1 fruit fly cellular context compared by ENCODE assay signal in genomic region chr3L:14999284-15000019, dm6.
A peak's percentile ranks its signal among the peaks of the same experiment; 100 is the strongest.
TF ChIP-seq lines count a peak whose summit lies in the region.

Gene mRpL39 (minus strand): TSS chr3L:14999666.
Gene Prosbeta2 (plus strand): TSS chr3L:14999951.

TF ChIP-seq in whole organism, embryonic, 481 proteins besides CTCF, POLR2A, EP300 and RAD21 (continued from another document and continues in another):
- TF ChIP-seq CG13287 (GFP tag; IDR thresholded peaks at IDR 0.05; lab: Robert Waterston, UW; ENCODE audit: partially characterized antibody) = peak; percentile 98
- no peak for TF ChIP-seq CG10431 (GFP tag; optimal IDR thresholded peaks at IDR 0.05; lab: Kevin White, UChicago)
- peak; percentile 94 for TF ChIP-seq CG16813 (GFP tag; IDR thresholded peaks at IDR 0.05; lab: Robert Waterston, UW; ENCODE audit: partially characterized antibody)
- TF ChIP-seq kni (GFP tag; optimal IDR thresholded peaks at IDR 0.05; lab: Kevin White, UChicago) = no peak
- TF ChIP-seq pb (GFP tag; optimal IDR thresholded peaks at IDR 0.05; lab: Kevin White, UChicago) = no peak
- no peak for TF ChIP-seq gsb (GFP tag; IDR thresholded peaks at IDR 0.05; lab: Robert Waterston, UW)
- peak; percentile 50 for TF ChIP-seq CG7839 (tag; optimal IDR thresholded peaks at IDR 0.05; lab: Kevin White, UChicago)
- peak; percentile 59 for TF ChIP-seq CG11085 (GFP tag; IDR thresholded peaks at IDR 0.05; lab: Robert Waterston, UW)
- TF ChIP-seq otp (GFP tag; IDR thresholded peaks at IDR 0.05; lab: Robert Waterston, UW) = no peak
- peak; percentile 85 for TF ChIP-seq amos (GFP tag; IDR thresholded peaks at IDR 0.05; lab: Robert Waterston, UW; ENCODE audit: partially characterized antibody)
- peak; percentile 68; the same call in 2 of the 3 replicates for TF ChIP-seq zfh1 (GFP tag; IDR thresholded peaks at IDR 0.05; lab: Robert Waterston, UW)
- TF ChIP-seq sna (GFP tag; IDR thresholded peaks at IDR 0.05; lab: Robert Waterston, UW; ENCODE audit: partially characterized antibody) = peak; percentile 98
- 0 out of 2 replicates have a peak, but pooled peaks have one; percentile 19 for TF ChIP-seq aop (GFP tag; IDR thresholded peaks at IDR 0.05; lab: Robert Waterston, UW)
- TF ChIP-seq CG14441 (GFP tag; IDR thresholded peaks at IDR 0.05; lab: Robert Waterston, UW) = peak; percentile 68
- peak; percentile 54 for TF ChIP-seq Atf6 (GFP tag; IDR thresholded peaks at IDR 0.05; lab: Robert Waterston, UW)
- peak; percentile 13 for TF ChIP-seq ATbp (GFP tag; optimal IDR thresholded peaks at IDR 0.05; lab: Kevin White, UChicago)
- TF ChIP-seq jing (GFP tag; optimal IDR thresholded peaks at IDR 0.05; lab: Kevin White, UChicago) = no peak
- no peak for TF ChIP-seq Myb (GFP tag; optimal IDR thresholded peaks at IDR 0.05; lab: Kevin White, UChicago)
- TF ChIP-seq Stat92E (GFP tag; optimal IDR thresholded peaks at IDR 0.05; lab: Kevin White, UChicago) = no peak
- TF ChIP-seq CG16863 (GFP tag; optimal IDR thresholded peaks at IDR 0.05; lab: Kevin White, UChicago) = no peak
- TF ChIP-seq HLHmδ (GFP tag; optimal IDR thresholded peaks at IDR 0.05; lab: Kevin White, UChicago) = no peak
- TF ChIP-seq cwo (GFP tag; optimal IDR thresholded peaks at IDR 0.05; lab: Kevin White, UChicago) = no peak
- peak; percentile 47 for TF ChIP-seq CG5245 (GFP tag; optimal IDR thresholded peaks at IDR 0.05; lab: Kevin White, UChicago)
- TF ChIP-seq her (GFP tag; optimal IDR thresholded peaks at IDR 0.05; lab: Kevin White, UChicago) = no peak
- TF ChIP-seq CG6272 (GFP tag; IDR thresholded peaks at IDR 0.05; lab: Robert Waterston, UW) = peak; percentile 85
- peak; percentile 52 for TF ChIP-seq Asciz (GFP tag; optimal IDR thresholded peaks at IDR 0.05; lab: Kevin White, UChicago)
- TF ChIP-seq row (GFP tag; IDR thresholded peaks at IDR 0.05; lab: Robert Waterston, UW) = peak; percentile 90
- peak; percentile 84 for TF ChIP-seq Sry-β (GFP tag; optimal IDR thresholded peaks at IDR 0.05; lab: Kevin White, UChicago)
- no peak for TF ChIP-seq tio (GFP tag; optimal IDR thresholded peaks at IDR 0.05; lab: Kevin White, UChicago)
- peak; percentile 74 for TF ChIP-seq CG18262 (tag; optimal IDR thresholded peaks at IDR 0.05; lab: Kevin White, UChicago)
- peak; percentile 81 for TF ChIP-seq CG34224 (GFP tag; IDR thresholded peaks at IDR 0.05; lab: Robert Waterston, UW; ENCODE audit: partially characterized antibody)
- TF ChIP-seq CG6854 (GFP tag; optimal IDR thresholded peaks at IDR 0.05; lab: Kevin White, UChicago) = no peak
- no peak for TF ChIP-seq CG12942 (GFP tag; optimal IDR thresholded peaks at IDR 0.05; lab: Kevin White, UChicago)
- TF ChIP-seq eyg (GFP tag; optimal IDR thresholded peaks at IDR 0.05; lab: Kevin White, UChicago) = no peak
- TF ChIP-seq Adf1 (GFP tag; IDR thresholded peaks at IDR 0.05; lab: Robert Waterston, UW) = 0 out of 2 replicates have a peak, but pooled peaks have one; percentile 23
- TF ChIP-seq sens (GFP tag; lab: Kevin White, UChicago) = peak; percentile 69
- no peak for TF ChIP-seq gt (GFP tag; IDR thresholded peaks at IDR 0.05; lab: Robert Waterston, UW)
- no peak for TF ChIP-seq CG1529 (GFP tag; optimal IDR thresholded peaks at IDR 0.05; lab: Kevin White, UChicago)
- TF ChIP-seq Drgx (GFP tag; IDR thresholded peaks at IDR 0.05; lab: Robert Waterston, UW) = no peak
- no peak for TF ChIP-seq Hr78 (GFP tag; optimal IDR thresholded peaks at IDR 0.05; lab: Kevin White, UChicago)
- peak; percentile 52; the same call in 1 of the 3 replicates for TF ChIP-seq CG11560 (tag; IDR thresholded peaks at IDR 0.05; lab: Robert Waterston, UW)
- TF ChIP-seq NFAT (GFP tag; IDR thresholded peaks at IDR 0.05; lab: Robert Waterston, UW) = peak; percentile 58; the same call in 1 of the 2 replicates
- no peak for TF ChIP-seq cad (GFP tag; optimal IDR thresholded peaks at IDR 0.05; lab: Kevin White, UChicago)
- TF ChIP-seq CG8924 (tag; optimal IDR thresholded peaks at IDR 0.05; lab: Kevin White, UChicago) = peak; percentile 65
- TF ChIP-seq CG30020 (tag; optimal IDR thresholded peaks at IDR 0.05; lab: Kevin White, UChicago) = no peak
- no peak for TF ChIP-seq sr (GFP tag; IDR thresholded peaks at IDR 0.05; lab: Robert Waterston, UW)
- peak; percentile 35; the same call in 1 of the 2 replicates for TF ChIP-seq CG43689 (GFP tag; IDR thresholded peaks at IDR 0.05; lab: Robert Waterston, UW)
- peak; percentile 73; the same call in 3 of the 4 replicates for TF ChIP-seq Gug (GFP tag; IDR thresholded peaks at IDR 0.05; lab: Robert Waterston, UW)
- TF ChIP-seq D19A (tag; optimal IDR thresholded peaks at IDR 0.05; lab: Kevin White, UChicago) = peak; percentile 68
- TF ChIP-seq CG13296 (GFP tag; optimal IDR thresholded peaks at IDR 0.05; lab: Kevin White, UChicago) = no peak
- TF ChIP-seq HLH4C (GFP tag; IDR thresholded peaks at IDR 0.05; lab: Robert Waterston, UW; ENCODE audit: partially characterized antibody) = peak; percentile 92
- TF ChIP-seq CG3163 (GFP tag; optimal IDR thresholded peaks at IDR 0.05; lab: Kevin White, UChicago) = no peak
- TF ChIP-seq hbn (GFP tag; IDR thresholded peaks at IDR 0.05; lab: Robert Waterston, UW; ENCODE audit: partially characterized antibody) = peak; percentile 92
- TF ChIP-seq chif (GFP tag; optimal IDR thresholded peaks at IDR 0.05; lab: Kevin White, UChicago) = no peak
- no peak for TF ChIP-seq CG4328 (GFP tag; optimal IDR thresholded peaks at IDR 0.05; lab: Kevin White, UChicago)
- peak; percentile 82 for TF ChIP-seq Dbx (GFP tag; IDR thresholded peaks at IDR 0.05; lab: Robert Waterston, UW)
- TF ChIP-seq MBD-R2 (GFP tag; IDR thresholded peaks at IDR 0.05; lab: Robert Waterston, UW) = peak; percentile 69
- no peak for TF ChIP-seq CG6175 (GFP tag; IDR thresholded peaks at IDR 0.05; lab: Robert Waterston, UW)
- TF ChIP-seq CG9727 (GFP tag; optimal IDR thresholded peaks at IDR 0.05; lab: Kevin White, UChicago) = peak; percentile 47
- peak; percentile 64; the same call in 1 of the 3 replicates for TF ChIP-seq CG11456 (GFP tag; IDR thresholded peaks at IDR 0.05; lab: Robert Waterston, UW)
- TF ChIP-seq peb (GFP tag; IDR thresholded peaks at IDR 0.05; lab: Robert Waterston, UW) = no peak
- TF ChIP-seq pum (GFP tag; optimal IDR thresholded peaks at IDR 0.05; lab: Kevin White, UChicago) = no peak
- TF ChIP-seq lbe (GFP tag; optimal IDR thresholded peaks at IDR 0.05; lab: Kevin White, UChicago) = peak; percentile 58
- peak; percentile 61 for TF ChIP-seq CG14667 (GFP tag; IDR thresholded peaks at IDR 0.05; lab: Robert Waterston, UW)
- TF ChIP-seq scrt (GFP tag; optimal IDR thresholded peaks at IDR 0.05; lab: Kevin White, UChicago) = peak; percentile 59
- TF ChIP-seq Fer2 (tag; optimal IDR thresholded peaks at IDR 0.05; lab: Kevin White, UChicago) = peak; percentile 1
- TF ChIP-seq zf30C (GFP tag; optimal IDR thresholded peaks at IDR 0.05; lab: Kevin White, UChicago) = no peak
- TF ChIP-seq CG11696 (GFP tag; IDR thresholded peaks at IDR 0.05; lab: Robert Waterston, UW) = peak; percentile 42; the same call in 1 of the 2 replicates
- no peak for TF ChIP-seq trh (GFP tag; optimal IDR thresholded peaks at IDR 0.05; lab: Kevin White, UChicago)
- TF ChIP-seq Ssrp (tag; optimal IDR thresholded peaks at IDR 0.05; lab: Kevin White, UChicago) = no peak
- no peak for TF ChIP-seq HmgD (GFP tag; optimal IDR thresholded peaks at IDR 0.05; lab: Kevin White, UChicago)
- TF ChIP-seq Hmx (GFP tag; optimal IDR thresholded peaks at IDR 0.05; lab: Kevin White, UChicago) = no peak
- TF ChIP-seq CG11723 (GFP tag; optimal IDR thresholded peaks at IDR 0.05; lab: Kevin White, UChicago) = no peak
- TF ChIP-seq CG4282 (GFP tag; optimal IDR thresholded peaks at IDR 0.05; lab: Kevin White, UChicago) = no peak
- no peak for TF ChIP-seq CG12769 (tag; optimal IDR thresholded peaks at IDR 0.05; lab: Kevin White, UChicago)
- no peak for TF ChIP-seq CG17612 (GFP tag; IDR thresholded peaks at IDR 0.05; lab: Robert Waterston, UW)
- no peak for TF ChIP-seq CG13894 (tag; optimal IDR thresholded peaks at IDR 0.05; lab: Kevin White, UChicago)
- no peak for TF ChIP-seq kay (GFP tag; optimal IDR thresholded peaks at IDR 0.05; lab: Kevin White, UChicago)
- TF ChIP-seq CG6791 (GFP tag; IDR thresholded peaks at IDR 0.05; lab: Robert Waterston, UW; ENCODE audit: partially characterized antibody) = peak; percentile 81
- no peak for TF ChIP-seq caup (GFP tag; optimal IDR thresholded peaks at IDR 0.05; lab: Kevin White, UChicago; ENCODE audit: severe bottlenecking)
- no peak for TF ChIP-seq NC2β (GFP tag; optimal IDR thresholded peaks at IDR 0.05; lab: Kevin White, UChicago)
- peak; percentile 73 for TF ChIP-seq lab (GFP tag; optimal IDR thresholded peaks at IDR 0.05; lab: Kevin White, UChicago)
- TF ChIP-seq ato (GFP tag; IDR thresholded peaks at IDR 0.05; lab: Robert Waterston, UW; ENCODE audit: partially characterized antibody) = peak; percentile 86
- peak; percentile 72 for TF ChIP-seq CG6689 (GFP tag; IDR thresholded peaks at IDR 0.05; lab: Robert Waterston, UW)
- no peak for TF ChIP-seq Lim3 (GFP tag; IDR thresholded peaks at IDR 0.05; lab: Robert Waterston, UW)
- 0 out of 2 replicates have a peak, but pooled peaks have one; percentile 27 for TF ChIP-seq Rx (GFP tag; IDR thresholded peaks at IDR 0.05; lab: Robert Waterston, UW)
- TF ChIP-seq CG34376 (GFP tag; optimal IDR thresholded peaks at IDR 0.05; lab: Kevin White, UChicago) = no peak
- no peak for TF ChIP-seq CG2120 (GFP tag; optimal IDR thresholded peaks at IDR 0.05; lab: Kevin White, UChicago)
- TF ChIP-seq Tbp (GFP tag; optimal IDR thresholded peaks at IDR 0.05; lab: Kevin White, UChicago) = no peak
- TF ChIP-seq tx (GFP tag; optimal IDR thresholded peaks at IDR 0.05; lab: Kevin White, UChicago) = no peak
- no peak for TF ChIP-seq fru (optimal IDR thresholded peaks at IDR 0.05; lab: Kevin White, UChicago)
- no peak for TF ChIP-seq tll (GFP tag; optimal IDR thresholded peaks at IDR 0.05; lab: Kevin White, UChicago)
- TF ChIP-seq CG6765 (GFP tag; optimal IDR thresholded peaks at IDR 0.05; lab: Kevin White, UChicago) = no peak
- peak; percentile 56 for TF ChIP-seq Ada2b (GFP tag; IDR thresholded peaks at IDR 0.05; lab: Robert Waterston, UW)
- TF ChIP-seq seq (GFP tag; IDR thresholded peaks at IDR 0.05; lab: Robert Waterston, UW) = no peak
- peak; percentile 57; the same call in 2 of the 3 replicates for TF ChIP-seq CG7963 (GFP tag; IDR thresholded peaks at IDR 0.05; lab: Robert Waterston, UW; ENCODE audit: partially characterized antibody)
- TF ChIP-seq CG17829 (tag; optimal IDR thresholded peaks at IDR 0.05; lab: Kevin White, UChicago) = peak; percentile 79
- peak; percentile 60 for TF ChIP-seq Six4 (GFP tag; optimal IDR thresholded peaks at IDR 0.05; lab: Kevin White, UChicago)
- TF ChIP-seq CG2889 (GFP tag; IDR thresholded peaks at IDR 0.05; lab: Robert Waterston, UW) = no peak
- peak; percentile 30; the same call in 1 of the 2 replicates for TF ChIP-seq ttk (GFP tag; IDR thresholded peaks at IDR 0.05; lab: Robert Waterston, UW)
- TF ChIP-seq zfh2 (GFP tag; optimal IDR thresholded peaks at IDR 0.05; lab: Kevin White, UChicago) = no peak
- no peak for TF ChIP-seq CG17912 (GFP tag; optimal IDR thresholded peaks at IDR 0.05; lab: Kevin White, UChicago)
- no peak for TF ChIP-seq gsb-n (tag; optimal IDR thresholded peaks at IDR 0.05; lab: Kevin White, UChicago)
- TF ChIP-seq dati (GFP tag; IDR thresholded peaks at IDR 0.05; lab: Robert Waterston, UW) = no peak
- TF ChIP-seq ap (GFP tag; IDR thresholded peaks at IDR 0.05; lab: Robert Waterston, UW) = no peak
- TF ChIP-seq croc (GFP tag; conservative IDR thresholded peaks at IDR 0.05; lab: Robert Waterston, UW) = peak; percentile 26; the same call in 1 of the 3 replicates
- no peak for TF ChIP-seq Vsx1 (GFP tag; optimal IDR thresholded peaks at IDR 0.05; lab: Kevin White, UChicago)
- TF ChIP-seq CG15696 (tag; optimal IDR thresholded peaks at IDR 0.05; lab: Kevin White, UChicago) = peak; percentile 43
- TF ChIP-seq slbo (GFP tag; IDR thresholded peaks at IDR 0.05; lab: Robert Waterston, UW) = peak; percentile 68
- no peak for TF ChIP-seq CG2875 (GFP tag; optimal IDR thresholded peaks at IDR 0.05; lab: Kevin White, UChicago)
- TF ChIP-seq fd64A (GFP tag; optimal IDR thresholded peaks at IDR 0.05; lab: Kevin White, UChicago) = no peak
- no peak for TF ChIP-seq Doc2 (GFP tag; IDR thresholded peaks at IDR 0.05; lab: Robert Waterston, UW)
- no peak; the same call in 1 of the 2 replicates for TF ChIP-seq CG31224 (GFP tag; IDR thresholded peaks at IDR 0.05; lab: Robert Waterston, UW)
- no peak for TF ChIP-seq Gsc (GFP tag; IDR thresholded peaks at IDR 0.05; lab: Robert Waterston, UW)
- TF ChIP-seq CG12104 (GFP tag; optimal IDR thresholded peaks at IDR 0.05; lab: Kevin White, UChicago) = peak; percentile 7
- peak; percentile 58 for TF ChIP-seq phol (tag; optimal IDR thresholded peaks at IDR 0.05; lab: Kevin White, UChicago)
- no peak for TF ChIP-seq CG1602 (GFP tag; optimal IDR thresholded peaks at IDR 0.05; lab: Kevin White, UChicago)
- TF ChIP-seq bcd (GFP tag; optimal IDR thresholded peaks at IDR 0.05; lab: Kevin White, UChicago) = peak; percentile 44
- no peak for TF ChIP-seq CG17385 (GFP tag; optimal IDR thresholded peaks at IDR 0.05; lab: Kevin White, UChicago)
- TF ChIP-seq Hand (GFP tag; optimal IDR thresholded peaks at IDR 0.05; lab: Kevin White, UChicago) = no peak
- TF ChIP-seq Neu2 (GFP tag; optimal IDR thresholded peaks at IDR 0.05; lab: Kevin White, UChicago; ENCODE audit: borderline replicate concordance) = no peak
- TF ChIP-seq Lhr (GFP tag; optimal IDR thresholded peaks at IDR 0.05; lab: Kevin White, UChicago) = no peak
- peak; percentile 12 for TF ChIP-seq Med (GFP tag; lab: Kevin White, UChicago)
- no peak for TF ChIP-seq kah (GFP tag; optimal IDR thresholded peaks at IDR 0.05; lab: Kevin White, UChicago)
- TF ChIP-seq corto (GFP tag; optimal IDR thresholded peaks at IDR 0.05; lab: Kevin White, UChicago) = no peak
- peak; percentile 70 for TF ChIP-seq fd96Cb (tag; optimal IDR thresholded peaks at IDR 0.05; lab: Kevin White, UChicago)
- peak; percentile 79 for TF ChIP-seq CG32532 (GFP tag; IDR thresholded peaks at IDR 0.05; lab: Robert Waterston, UW)
- peak; percentile 10 for TF ChIP-seq CG12391 (tag; optimal IDR thresholded peaks at IDR 0.05; lab: Kevin White, UChicago)
- TF ChIP-seq Blimp-1 (GFP tag; optimal IDR thresholded peaks at IDR 0.05; lab: Kevin White, UChicago) = peak; percentile 69
- TF ChIP-seq chm (GFP tag; IDR thresholded peaks at IDR 0.05; lab: Robert Waterston, UW) = no peak
- TF ChIP-seq CG10209 (GFP tag; optimal IDR thresholded peaks at IDR 0.05; lab: Kevin White, UChicago) = no peak
- TF ChIP-seq CrebB (tag; optimal IDR thresholded peaks at IDR 0.05; lab: Kevin White, UChicago) = no peak
- TF ChIP-seq CG14050 (GFP tag; IDR thresholded peaks at IDR 0.05; lab: Robert Waterston, UW) = peak; percentile 23; the same call in 1 of the 3 replicates
